Worm (Caenorhabditis elegans): ENCODE data around the gene degt-1.

The degt-1 gene

ce11 chrV:10505553-10505952 is 34.6 kb upstream of the degt-1 start, which contains the start of gene C35A5.5:
TSS of gene C35A5.5 (plus strand) at chrV:10505853.
- TF ChIP-seq ama-1 (optimal IDR thresholded peaks at IDR 0.05) (no peak), hmbx-1 (tag; optimal IDR thresholded peaks at IDR 0.05) (no peak), ets-7 (tag; optimal IDR thresholded peaks at IDR 0.05) (no peak), aly-1 (tag; optimal IDR thresholded peaks at IDR 0.05) (no peak)

DNA sequence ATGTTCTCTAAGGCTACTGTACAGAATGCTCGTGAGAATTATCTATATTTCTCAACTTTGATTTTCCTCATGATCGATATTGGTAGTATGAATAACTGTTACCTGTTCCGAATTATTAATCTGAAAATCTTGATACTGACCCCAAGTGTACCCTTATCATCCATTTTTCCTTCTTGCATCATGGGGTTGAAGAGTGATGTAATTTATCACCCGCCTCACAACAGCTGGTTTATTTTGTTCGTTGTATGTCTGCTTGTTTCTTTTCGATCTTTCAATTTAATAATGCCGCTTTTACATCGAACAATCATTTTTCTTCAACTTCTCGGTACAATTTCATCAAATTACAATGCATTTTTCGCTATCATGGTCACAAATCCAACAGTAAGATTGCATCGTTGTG is 31.3 kb upstream of the degt-1 start, which contains the start of gene C35A5.6:
Gene C35A5.6, plus strand, starts transcription at position 283 of the 400 bp plus-strand sequence.
- TF ChIP-seq ceh-36 (tag; optimal IDR thresholded peaks at IDR 0.05) (no peak), flt-1 (GFP tag; IDR thresholded peaks at IDR 0.05) (no peak), F13C5.2 (tag; optimal IDR thresholded peaks at IDR 0.05) (no peak), tbx-11 (GFP tag; IDR thresholded peaks at IDR 0.05) (no peak), hmbx-1 (tag; optimal IDR thresholded peaks at IDR 0.05) (no peak)

DNA sequence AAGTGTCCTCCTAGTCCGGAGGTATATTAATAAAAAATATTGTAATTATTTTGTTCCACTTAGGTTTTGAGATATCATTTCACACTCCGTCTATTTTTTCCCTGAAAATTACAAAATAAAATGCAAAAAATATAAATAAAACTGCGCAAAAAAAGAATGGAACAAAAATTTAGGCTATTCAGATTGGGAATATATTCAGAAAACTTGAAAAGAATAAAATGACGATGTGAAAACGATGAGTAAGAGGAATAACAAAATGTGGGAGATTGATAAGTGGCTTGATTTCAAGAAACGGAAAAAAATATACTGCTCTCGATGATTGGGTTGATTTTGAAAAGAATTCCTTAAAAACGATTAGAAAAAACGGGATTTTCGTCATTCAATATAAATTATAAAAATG is 25.9 kb upstream of the degt-1 start, which contains the start of gene dmsr-8:
Gene dmsr-8, minus strand, starts transcription at position 101 of the 400 bp plus-strand sequence.
- TF ChIP-seq tbx-11 (GFP tag; IDR thresholded peaks at IDR 0.05) (no peak), tra-4 (tag; optimal IDR thresholded peaks at IDR 0.05) (no peak), B0310.2 (tag; optimal IDR thresholded peaks at IDR 0.05) (no peak)

DNA sequence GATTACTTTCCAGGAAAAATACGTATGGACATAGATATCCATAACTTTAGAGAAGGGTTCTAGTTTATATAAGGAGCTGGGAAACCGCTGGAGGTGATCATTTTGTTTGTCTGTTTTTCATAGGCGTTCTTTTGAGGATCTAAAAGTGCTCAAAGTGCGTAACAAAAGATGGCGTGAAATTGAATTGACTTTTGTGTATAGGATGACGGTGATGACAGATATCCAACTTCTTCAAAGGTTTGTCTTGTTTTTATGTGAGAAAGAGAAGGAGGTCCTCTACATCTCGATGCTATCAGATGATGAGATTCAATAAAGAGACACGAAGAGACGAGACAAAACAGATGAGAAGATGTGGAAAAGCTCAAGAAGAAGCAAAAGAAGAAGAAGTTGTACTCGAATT is 23.4 kb upstream of the degt-1 start:
- no peak for TF ChIP-seq tra-4 (tag; optimal IDR thresholded peaks at IDR 0.05)
- TF ChIP-seq hmg-4 (GFP tag; optimal IDR thresholded peaks at IDR 0.05), result no peak
- no peak for TF ChIP-seq hmbx-1 (tag; optimal IDR thresholded peaks at IDR 0.05)
- no peak for TF ChIP-seq ceh-36 (tag; optimal IDR thresholded peaks at IDR 0.05)
- no peak for TF ChIP-seq scrt-1 (GFP tag; IDR thresholded peaks at IDR 0.05)
- TF ChIP-seq ama-1 (optimal IDR thresholded peaks at IDR 0.05), result no peak
- no peak for TF ChIP-seq tbx-11 (GFP tag; IDR thresholded peaks at IDR 0.05)

- peak; percentile 72 for TF ChIP-seq tbx-37 (GFP tag; conservative IDR thresholded peaks at IDR 0.05)
- TF ChIP-seq tbx-11 (GFP tag; IDR thresholded peaks at IDR 0.05), result no peak
Measured at ce11 chrV:10525902-10526301, 14.2 kb upstream of the degt-1 start, which contains the start of the genes C35A5.8 and hda-11. TSS of gene C35A5.8 (minus strand) at chrV:10525908. TSS of gene hda-11 (plus strand) at chrV:10526184.

DNA sequence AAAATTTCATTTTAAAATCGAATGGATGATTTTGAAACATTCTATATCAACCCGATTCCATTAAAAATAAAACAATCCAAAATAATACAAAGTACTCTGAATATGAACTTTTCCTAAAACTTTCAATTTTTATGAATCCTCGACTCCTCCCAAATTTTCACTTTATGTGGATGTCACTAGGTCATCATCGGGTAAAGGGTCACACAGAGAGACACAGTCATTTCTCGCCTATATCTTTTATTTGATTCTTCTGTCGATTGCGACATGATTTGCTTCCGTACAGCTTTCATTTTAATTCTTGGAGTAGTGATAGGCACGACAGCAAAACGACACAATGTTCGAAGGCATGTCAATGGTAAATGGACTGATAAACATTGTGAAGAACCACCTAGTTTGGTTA is 11.6 kb upstream of the degt-1 start, which contains the start of gene F25D1.3:
Gene F25D1.3, plus strand, starts transcription at position 225 of the 400 bp plus-strand sequence.
- TF ChIP-seq tra-4 (tag; optimal IDR thresholded peaks at IDR 0.05), result no peak
- TF ChIP-seq aly-1 (tag; optimal IDR thresholded peaks at IDR 0.05), result no peak
- no peak for TF ChIP-seq tbx-37 (GFP tag; conservative IDR thresholded peaks at IDR 0.05)
- TF ChIP-seq hmg-4 (GFP tag; optimal IDR thresholded peaks at IDR 0.05), result no peak
- TF ChIP-seq ceh-36 (tag; optimal IDR thresholded peaks at IDR 0.05), result no peak
- no peak for TF ChIP-seq B0310.2 (tag; optimal IDR thresholded peaks at IDR 0.05)
- TF ChIP-seq scrt-1 (GFP tag; IDR thresholded peaks at IDR 0.05), result no peak
- TF ChIP-seq hnd-1 (tag; optimal IDR thresholded peaks at IDR 0.05), result no peak
- TF ChIP-seq pes-1 (GFP tag; IDR thresholded peaks at IDR 0.05), result no peak
- TF ChIP-seq sea-1 (GFP tag; conservative IDR thresholded peaks at IDR 0.05), result no peak
- no peak for TF ChIP-seq hmbx-1 (tag; optimal IDR thresholded peaks at IDR 0.05)
- TF ChIP-seq ama-1 (optimal IDR thresholded peaks at IDR 0.05), result no peak
- TF ChIP-seq F13C5.2 (tag; optimal IDR thresholded peaks at IDR 0.05), result no peak
- TF ChIP-seq ceh-13 (GFP tag; optimal IDR thresholded peaks at IDR 0.05), result no peak

DNA sequence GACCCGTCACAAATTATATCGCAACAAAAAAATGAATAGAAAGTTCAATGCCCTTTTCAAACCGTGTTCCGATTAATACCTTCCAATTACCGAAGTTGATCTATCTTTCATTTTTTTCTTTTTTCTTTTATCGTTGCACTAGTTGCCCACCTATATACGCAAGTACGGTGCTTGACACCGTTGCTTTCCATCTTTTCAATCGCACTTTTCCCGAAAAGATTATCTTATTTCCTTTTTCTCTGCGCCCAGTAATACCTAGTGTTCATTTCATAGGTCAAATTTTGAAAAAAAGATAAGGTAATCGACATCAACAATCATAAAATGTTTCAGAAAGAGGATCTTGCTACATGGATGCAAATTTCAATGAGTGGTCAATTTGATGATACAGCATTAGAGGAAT is 10.5 kb upstream of the degt-1 start:
- TF ChIP-seq ets-7 (tag; optimal IDR thresholded peaks at IDR 0.05) (no peak), sea-1 (GFP tag; conservative IDR thresholded peaks at IDR 0.05) (no peak), flt-1 (GFP tag; IDR thresholded peaks at IDR 0.05) (no peak), B0310.2 (tag; optimal IDR thresholded peaks at IDR 0.05) (no peak), ceh-36 (tag; optimal IDR thresholded peaks at IDR 0.05) (no peak), pes-1 (GFP tag; IDR thresholded peaks at IDR 0.05) (no peak), F13C5.2 (tag; optimal IDR thresholded peaks at IDR 0.05) (no peak), hnd-1 (tag; optimal IDR thresholded peaks at IDR 0.05) (no peak), aly-1 (tag; optimal IDR thresholded peaks at IDR 0.05) (no peak), ceh-13 (GFP tag; optimal IDR thresholded peaks at IDR 0.05) (no peak), tra-4 (tag; optimal IDR thresholded peaks at IDR 0.05) (no peak), tbx-37 (GFP tag; conservative IDR thresholded peaks at IDR 0.05) (no peak), hmbx-1 (tag; optimal IDR thresholded peaks at IDR 0.05) (no peak), ama-1 (optimal IDR thresholded peaks at IDR 0.05) (no peak), hmg-4 (GFP tag; optimal IDR thresholded peaks at IDR 0.05) (no peak), tbx-11 (GFP tag; IDR thresholded peaks at IDR 0.05) (no peak), scrt-1 (GFP tag; IDR thresholded peaks at IDR 0.05) (no peak)

ce11 chrV:10532725-10533124 is 7.4 kb upstream of the degt-1 start, which contains the start of gene txt-10:
TSS of gene txt-10 (minus strand) at chrV:10532825.
- TF ChIP-seq ceh-36 (tag; optimal IDR thresholded peaks at IDR 0.05) (no peak), tra-4 (tag; optimal IDR thresholded peaks at IDR 0.05) (no peak), ama-1 (optimal IDR thresholded peaks at IDR 0.05) (no peak), F13C5.2 (tag; optimal IDR thresholded peaks at IDR 0.05) (no peak), scrt-1 (GFP tag; IDR thresholded peaks at IDR 0.05) (no peak), aly-1 (tag; optimal IDR thresholded peaks at IDR 0.05) (no peak), flt-1 (GFP tag; IDR thresholded peaks at IDR 0.05) (no peak), B0310.2 (tag; optimal IDR thresholded peaks at IDR 0.05) (no peak), tbx-11 (GFP tag; IDR thresholded peaks at IDR 0.05) (no peak), ets-7 (tag; optimal IDR thresholded peaks at IDR 0.05) (no peak), pes-1 (GFP tag; IDR thresholded peaks at IDR 0.05) (no peak), sea-1 (GFP tag; conservative IDR thresholded peaks at IDR 0.05) (no peak), ceh-13 (GFP tag; optimal IDR thresholded peaks at IDR 0.05) (no peak), hnd-1 (tag; optimal IDR thresholded peaks at IDR 0.05) (no peak), hmbx-1 (tag; optimal IDR thresholded peaks at IDR 0.05) (no peak), hmg-4 (GFP tag; optimal IDR thresholded peaks at IDR 0.05) (no peak)
